In genomic region chrII:14040204-14040842, ce11 we compare ENCODE assay signal across 4 worm cellular contexts.
A peak's percentile ranks its signal among the peaks of the same experiment; 100 is the strongest.
TF ChIP-seq lines count a peak whose summit lies in the region.

No protein-coding gene starts in this region.

TF ChIP-seq in whole organism, L1 larva, 84 proteins besides CTCF, POLR2A, EP300 and RAD21 (continued from another document and continues in another):
- TF ChIP-seq C34B4.2 (tag; optimal IDR thresholded peaks at IDR 0.05; lab: Kevin White, UChicago) (no peak), swsn-7 (tag; optimal IDR thresholded peaks at IDR 0.05; lab: Kevin White, UChicago) (peak; percentile 93), efl-1 (optimal IDR thresholded peaks at IDR 0.05; lab: Kevin White, UChicago) (peak; percentile 77 to 88), efl-1 (GFP tag; optimal IDR thresholded peaks at IDR 0.05 in 1 of 2; lab: Kevin White, UChicago) (peak; percentile 49 to 95), fos-1 (tag; optimal IDR thresholded peaks at IDR 0.05; lab: Kevin White, UChicago) (peak; percentile 54), nhr-47 (tag; optimal IDR thresholded peaks at IDR 0.05; lab: Kevin White, UChicago) (peak; percentile 94), vab-15 (tag; optimal IDR thresholded peaks at IDR 0.05; lab: Kevin White, UChicago) (no peak), zip-4 (GFP tag; optimal IDR thresholded peaks at IDR 0.05; lab: Kevin White, UChicago) (peak; percentile 68), snpc-4 (tag; optimal IDR thresholded peaks at IDR 0.05; lab: Kevin White, UChicago) (peak; percentile 78), nhr-28 (tag; optimal IDR thresholded peaks at IDR 0.05; lab: Kevin White, UChicago) (no peak), lin-15B (tag; optimal IDR thresholded peaks at IDR 0.05; lab: Kevin White, UChicago) (no peak), hlh-4 (tag; optimal IDR thresholded peaks at IDR 0.05; lab: Kevin White, UChicago) (no peak), rnt-1 (tag; optimal IDR thresholded peaks at IDR 0.05; lab: Kevin White, UChicago) (peak; percentile 85), nhr-71 (tag; optimal IDR thresholded peaks at IDR 0.05; lab: Kevin White, UChicago) (peak; percentile 98), pag-3 (tag; optimal IDR thresholded peaks at IDR 0.05; lab: Kevin White, UChicago; ENCODE audit: borderline replicate concordance, insufficient read depth) (peak; percentile 57), blmp-1 (tag; optimal IDR thresholded peaks at IDR 0.05; lab: Kevin White, UChicago) (peak; percentile 92), nhr-11 (tag; optimal IDR thresholded peaks at IDR 0.05; lab: Kevin White, UChicago) (peak; percentile 87), mdl-1 (tag; optimal IDR thresholded peaks at IDR 0.05; lab: Kevin White, UChicago) (peak; percentile 77 to 97), efl-3 (GFP tag; optimal IDR thresholded peaks at IDR 0.05; lab: Kevin White, UChicago) (no peak), hpl-2 (GFP tag; optimal IDR thresholded peaks at IDR 0.05; lab: Kevin White, UChicago) (peak; percentile 38), nhr-19 (GFP tag; conservative IDR thresholded peaks at IDR 0.05; lab: Robert Waterston, UW) (peak; percentile 88), fkh-4 (tag; optimal IDR thresholded peaks at IDR 0.05; lab: Kevin White, UChicago; ENCODE audit: borderline replicate concordance) (no peak), egl-13 (tag; optimal IDR thresholded peaks at IDR 0.05; lab: Kevin White, UChicago) (peak; percentile 92), pqm-1 (tag; optimal IDR thresholded peaks at IDR 0.05; lab: Kevin White, UChicago) (no peak), mab-9 (GFP tag; IDR thresholded peaks at IDR 0.05; lab: Robert Waterston, UW) (peak; percentile 46; the same call in 1 of the 2 replicates), nhr-12 (tag; optimal IDR thresholded peaks at IDR 0.05; lab: Kevin White, UChicago) (no peak), hlh-17 (GFP tag; optimal IDR thresholded peaks at IDR 0.05; lab: Kevin White, UChicago; ENCODE audit: borderline replicate concordance) (no peak), nhr-84 (tag; optimal IDR thresholded peaks at IDR 0.05; lab: Kevin White, UChicago) (no peak), alr-1 (tag; optimal IDR thresholded peaks at IDR 0.05; lab: Kevin White, UChicago; ENCODE audit: borderline replicate concordance) (no peak), isw-1 (GFP tag; IDR thresholded peaks at IDR 0.05; lab: Robert Waterston, UW) (peak; percentile 64), nhr-85 (tag; lab: Kevin White, UChicago) (peak; percentile 94), dpl-1 (GFP tag; optimal IDR thresholded peaks at IDR 0.05; lab: Kevin White, UChicago) (peak; percentile 52 to 60 (median 57))

TF ChIP-seq in whole organism, L4 larva, 104 proteins besides CTCF, POLR2A, EP300 and RAD21 (continued from another document):
- TF ChIP-seq jun-1 (tag; optimal IDR thresholded peaks at IDR 0.05; lab: Kevin White, UChicago) (peak; percentile 83), unc-39 (tag; optimal IDR thresholded peaks at IDR 0.05; lab: Kevin White, UChicago) (no peak), Y75B8A.6 (GFP tag; IDR thresholded peaks at IDR 0.05; lab: Robert Waterston, UW) (0 out of 2 replicates have a peak, but pooled peaks have one; percentile 32), mxl-2 (GFP tag; conservative IDR thresholded peaks at IDR 0.05; lab: Robert Waterston, UW) (no peak), ztf-7 (tag; optimal IDR thresholded peaks at IDR 0.05; lab: Kevin White, UChicago) (no peak), ceh-28 (tag; optimal IDR thresholded peaks at IDR 0.05; lab: Kevin White, UChicago) (no peak), hif-1 (tag; optimal IDR thresholded peaks at IDR 0.05; lab: Kevin White, UChicago) (peak; percentile 79 to 96), dve-1 (tag; optimal IDR thresholded peaks at IDR 0.05; lab: Kevin White, UChicago; ENCODE audit: insufficient read depth) (peak; percentile 92), rbr-2 (tag; optimal IDR thresholded peaks at IDR 0.05; lab: Kevin White, UChicago) (peak; percentile 95), nhr-42 (GFP tag; IDR thresholded peaks at IDR 0.05; lab: Robert Waterston, UW) (peak; percentile 89), nhr-25 (tag; optimal IDR thresholded peaks at IDR 0.05; lab: Kevin White, UChicago; ENCODE audit: borderline replicate concordance, insufficient read depth) (peak; percentile 72), T26A8.4 (GFP tag; IDR thresholded peaks at IDR 0.05; lab: Robert Waterston, UW) (peak; percentile 83), zfp-2 (tag; optimal IDR thresholded peaks at IDR 0.05; lab: Kevin White, UChicago) (peak; percentile 64), mdl-1 (tag; optimal IDR thresholded peaks at IDR 0.05; lab: Kevin White, UChicago) (peak; percentile 96 to 99), madf-9 (GFP tag; conservative IDR thresholded peaks at IDR 0.05; lab: Robert Waterston, UW) (peak; percentile 5; the same call in 1 of the 2 replicates), ZK337.2 (GFP tag; IDR thresholded peaks at IDR 0.05; lab: Robert Waterston, UW) (no peak), nhr-237 (tag; optimal IDR thresholded peaks at IDR 0.05; lab: Kevin White, UChicago) (no peak), unc-130 (GFP tag; optimal IDR thresholded peaks at IDR 0.05; lab: Kevin White, UChicago) (no peak), nhr-11 (tag; optimal IDR thresholded peaks at IDR 0.05; lab: Kevin White, UChicago) (peak; percentile 93), ceh-20 (GFP tag; IDR thresholded peaks at IDR 0.05; lab: Robert Waterston, UW) (peak; percentile 94), aly-2 (tag; optimal IDR thresholded peaks at IDR 0.05; lab: Kevin White, UChicago) (no peak), snpc-4 (tag; optimal IDR thresholded peaks at IDR 0.05; lab: Kevin White, UChicago) (no peak), nhr-10 (tag; optimal IDR thresholded peaks at IDR 0.05; lab: Kevin White, UChicago) (peak; percentile 69), spr-1 (tag; optimal IDR thresholded peaks at IDR 0.05; lab: Kevin White, UChicago) (peak; percentile 87), mdt-29 (GFP tag; IDR thresholded peaks at IDR 0.05; lab: Robert Waterston, UW) (peak; percentile 70; the same call in 1 of the 2 replicates), F26F4.8 (GFP tag; conservative IDR thresholded peaks at IDR 0.05; lab: Robert Waterston, UW) (0 out of 2 replicates have a peak, but pooled peaks have one; percentile 47), attf-4 (tag; optimal IDR thresholded peaks at IDR 0.05; lab: Kevin White, UChicago) (no peak), cey-2 (tag; optimal IDR thresholded peaks at IDR 0.05; lab: Kevin White, UChicago; ENCODE audit: borderline replicate concordance, insufficient read depth) (peak; percentile 40), pha-4 (GFP tag; IDR thresholded peaks at IDR 0.05; lab: Robert Waterston, UW) (peak; percentile 95), pha-4 (tag; optimal IDR thresholded peaks at IDR 0.05; lab: Kevin White, UChicago) (no peak), ztf-11 (tag; optimal IDR thresholded peaks at IDR 0.05; lab: Kevin White, UChicago) (no peak), dmd-8 (GFP tag; IDR thresholded peaks at IDR 0.05; lab: Robert Waterston, UW) (peak; percentile 66; the same call in 1 of the 2 replicates)
TF ChIP-seq in whole organism, L4 larva: peak in this region for 66.

TF ChIP-seq in whole organism, late embryonic, 69 proteins besides CTCF, POLR2A, EP300 and RAD21 (continued from another document):
- TF ChIP-seq rnt-1 (tag; optimal IDR thresholded peaks at IDR 0.05; lab: Kevin White, UChicago), result peak; percentile 67

TF ChIP-seq in whole organism, young adult, 124 proteins besides CTCF, POLR2A, EP300 and RAD21 (continued from another document):
- TF ChIP-seq F49E8.2 (tag; optimal IDR thresholded peaks at IDR 0.05; lab: Kevin White, UChicago; ENCODE audit: insufficient read depth) (no peak), nhr-179 (tag; optimal IDR thresholded peaks at IDR 0.05; lab: Kevin White, UChicago) (no peak), mxl-1 (tag; optimal IDR thresholded peaks at IDR 0.05; lab: Kevin White, UChicago) (no peak), madf-3 (GFP tag; IDR thresholded peaks at IDR 0.05; lab: Robert Waterston, UW) (no peak), lsy-27 (tag; optimal IDR thresholded peaks at IDR 0.05; lab: Kevin White, UChicago; ENCODE audit: borderline replicate concordance, insufficient read depth) (no peak), tbp1 (GFP tag; optimal IDR thresholded peaks at IDR 0.05; lab: Kevin White, UChicago) (peak; percentile 59), zim-3 (tag; optimal IDR thresholded peaks at IDR 0.05; lab: Kevin White, UChicago) (no peak), lir-1 (GFP tag; conservative IDR thresholded peaks at IDR 0.05; lab: Robert Waterston, UW) (peak; percentile 53; the same call in 1 of the 2 replicates), B0336.3 (GFP tag; IDR thresholded peaks at IDR 0.05; lab: Robert Waterston, UW) (peak; percentile 95), attf-3 (GFP tag; conservative IDR thresholded peaks at IDR 0.05; lab: Robert Waterston, UW) (no peak), bed-2 (GFP tag; IDR thresholded peaks at IDR 0.05; lab: Robert Waterston, UW) (peak; percentile 23; the same call in 1 of the 2 replicates), sea-2 (GFP tag; IDR thresholded peaks at IDR 0.05; lab: Robert Waterston, UW) (no peak), lsl-1 (GFP tag; optimal IDR thresholded peaks at IDR 0.05; lab: Kevin White, UChicago) (no peak), nfya-2 (GFP tag; IDR thresholded peaks at IDR 0.05; lab: Robert Waterston, UW) (no peak), repo-1 (tag; optimal IDR thresholded peaks at IDR 0.05; lab: Kevin White, UChicago) (peak; percentile 37), hlh-26 (GFP tag; conservative IDR thresholded peaks at IDR 0.05; lab: Robert Waterston, UW) (no peak), attf-6 (GFP tag; IDR thresholded peaks at IDR 0.05; lab: Robert Waterston, UW) (no peak), aptf-2 (GFP tag; conservative IDR thresholded peaks at IDR 0.05; lab: Robert Waterston, UW) (no peak), cebp-1 (GFP tag; IDR thresholded peaks at IDR 0.05; lab: Robert Waterston, UW) (peak; percentile 65; the same call in 1 of the 2 replicates), cebp-1 (tag; optimal IDR thresholded peaks at IDR 0.05; lab: Kevin White, UChicago) (peak; percentile 94), ceh-40 (GFP tag; IDR thresholded peaks at IDR 0.05; lab: Robert Waterston, UW) (no peak), pha-4 (tag; optimal IDR thresholded peaks at IDR 0.05; lab: Kevin White, UChicago) (peak; percentile 33), unc-62 (GFP tag; optimal IDR thresholded peaks at IDR 0.05; lab: Kevin White, UChicago) (no peak), unc-130 (GFP tag; optimal IDR thresholded peaks at IDR 0.05; lab: Kevin White, UChicago) (no peak), K12H6.12 (tag; optimal IDR thresholded peaks at IDR 0.05; lab: Kevin White, UChicago) (peak; percentile 96), F57C9.4 (tag; optimal IDR thresholded peaks at IDR 0.05; lab: Kevin White, UChicago) (peak; percentile 47), ztf-22 (GFP tag; optimal IDR thresholded peaks at IDR 0.05; lab: Kevin White, UChicago) (peak; percentile 93), F39B2.1 (GFP tag; IDR thresholded peaks at IDR 0.05; lab: Robert Waterston, UW) (no peak), ztf-18 (tag; optimal IDR thresholded peaks at IDR 0.05; lab: Kevin White, UChicago) (peak; percentile 70), snpc-1.1 (tag; optimal IDR thresholded peaks at IDR 0.05; lab: Kevin White, UChicago; ENCODE audit: insufficient read depth) (no peak), ceh-91 (GFP tag; IDR thresholded peaks at IDR 0.05; lab: Robert Waterston, UW) (no peak), ztf-28 (GFP tag; IDR thresholded peaks at IDR 0.05; lab: Robert Waterston, UW) (no peak), ets-4 (GFP tag; optimal IDR thresholded peaks at IDR 0.05; lab: Kevin White, UChicago) (no peak), ZK185.1 (tag; optimal IDR thresholded peaks at IDR 0.05; lab: Kevin White, UChicago; ENCODE audit: poor library complexity, severe bottlenecking) (peak; percentile 50), dpff-1 (tag; optimal IDR thresholded peaks at IDR 0.05; lab: Kevin White, UChicago) (no peak), lin-54 (GFP tag; optimal IDR thresholded peaks at IDR 0.05; lab: Kevin White, UChicago) (peak; percentile 48), ztf-6 (GFP tag; IDR thresholded peaks at IDR 0.05; lab: Robert Waterston, UW) (no peak)
